Worm (Caenorhabditis elegans): Measurements from ENCODE around the gene M163.5.

- TF ChIP-seq attf-4 (tag; optimal IDR thresholded peaks at IDR 0.05) (no peak), gei-8 (GFP tag; optimal IDR thresholded peaks at IDR 0.05) (no peak), snpc-4 (tag; optimal IDR thresholded peaks at IDR 0.05) (no peak), nhr-77 (tag; optimal IDR thresholded peaks at IDR 0.05) (no peak), lir-3 (tag; optimal IDR thresholded peaks at IDR 0.05) (no peak), ZK337.2 (GFP tag; IDR thresholded peaks at IDR 0.05) (no peak), unc-39 (tag; optimal IDR thresholded peaks at IDR 0.05) (no peak), ceh-82 (tag; optimal IDR thresholded peaks at IDR 0.05) (no peak), jun-1 (tag; optimal IDR thresholded peaks at IDR 0.05) (no peak), fos-1 (tag; optimal IDR thresholded peaks at IDR 0.05) (no peak)
Observed at ce11 chrX:14496545-14496944, 22.7 kb downstream of the M163.5 start.
